Fruit fly (Drosophila melanogaster) whole organism: Measurements from ENCODE around the gene Acox3.

Experiments used
- CG8478 ChIP-seq: fragments of >200 bp; optimal IDR thresholded peaks from 2 replicates; lab custom pipeline; 2018; ENCODE audit warnings: inconsistent platforms
- Dll ChIP-seq: fragments of >200 bp; optimal IDR thresholded peaks from 2 replicates; lab custom pipeline; 2017
- pan ChIP-seq: fragments of >200 bp; optimal IDR thresholded peaks from 2 replicates; lab custom pipeline; 2017
- psq ChIP-seq: fragments of >200 bp; optimal IDR thresholded peaks from 2 replicates; lab custom pipeline; 2017
- usp ChIP-seq: fragments of >200 bp; optimal IDR thresholded peaks from 2 replicates; lab custom pipeline; 2017; ENCODE audit warnings: missing biosample characterization, missing genetic modification characterization, mixed read lengths

DNA sequence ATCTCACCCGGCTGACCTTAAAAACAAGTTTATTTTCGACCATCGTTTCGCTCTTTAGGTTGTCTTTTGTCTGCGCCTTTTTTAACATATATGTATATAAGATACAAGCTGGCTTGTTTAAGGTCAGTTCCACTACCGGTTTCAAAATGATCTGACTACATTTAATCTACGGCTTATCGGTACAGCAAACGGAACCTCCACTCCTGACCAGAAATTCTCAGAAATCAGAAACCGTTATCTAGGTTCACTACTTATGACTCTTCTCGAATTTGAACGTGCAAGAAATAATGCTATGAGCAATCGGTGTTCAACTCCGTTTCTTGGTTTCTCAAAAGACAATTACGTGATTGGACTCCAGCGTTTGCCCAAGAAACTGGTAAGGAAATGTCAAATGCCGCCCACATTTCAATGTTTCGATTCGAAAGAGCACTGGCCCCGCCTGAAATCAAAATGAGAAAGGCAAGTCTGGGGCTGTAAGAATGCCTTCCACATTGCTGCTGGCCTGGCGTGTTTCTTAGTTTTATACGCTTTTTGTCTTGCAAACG lies 22.0 kb upstream of the Acox3 start:
- TF ChIP-seq CG8478 (no peak), psq (lab: Kevin White, UChicago) (no peak), usp (GFP tag; lab: Kevin White, UChicago) (no peak), pan (lab: Kevin White, UChicago) (no peak), Dll (lab: Kevin White, UChicago) (no peak)
